Fruit fly (Drosophila melanogaster) whole organism, embryonic: ENCODE results near the gene ppk13.
A peak's percentile ranks its signal among the peaks of the same experiment; 100 is the strongest.

ENCODE experiments used
- Atf6 ChIP-seq: fragments of 200-800 bp; sonication (Bioruptor generic); IDR thresholded peaks from 2 replicates; pipeline ENCODE4 v1.3.6; 2022; ENCODE audit warnings: missing biosample characterization, missing genetic modification characterization
- BEAF-32 ChIP-seq: fragments of 200-800 bp; sonication (Bioruptor generic); optimal IDR thresholded peaks from 3 replicates; lab custom pipeline; 2017; ENCODE audit warnings: missing biosample characterization, missing genetic modification characterization, mild to moderate bottlenecking, moderate library complexity, missing genetic modification reagents
- CG10274 ChIP-seq: fragments of 200-800 bp; sonication (Bioruptor generic); optimal IDR thresholded peaks from 3 replicates; lab custom pipeline; 2017; ENCODE audit warnings: missing biosample characterization, mild to moderate bottlenecking, missing genetic modification characterization
- CG10366 ChIP-seq: fragments of 200-800 bp; sonication (Bioruptor generic); IDR thresholded peaks from 2 replicates; pipeline ENCODE4 v1.3.6; 2022; ENCODE audit warnings: missing biosample characterization, missing genetic modification characterization
- CG11456 ChIP-seq: fragments of 200-800 bp; sonication (Bioruptor generic); IDR thresholded peaks from 3 replicates; pipeline ENCODE4 v1.3.6; 2022; ENCODE audit warnings: missing biosample characterization, missing genetic modification characterization
- CG13123 ChIP-seq: fragments of 200-800 bp; sonication (Bioruptor generic); optimal IDR thresholded peaks from 2 replicates; lab custom pipeline; 2016; ENCODE audit warnings: missing biosample characterization, missing genetic modification characterization
- CG13296 ChIP-seq: fragments of 200-800 bp; sonication (Bioruptor generic); optimal IDR thresholded peaks from 3 replicates; lab custom pipeline; 2018; ENCODE audit warnings: missing biosample characterization, mild to moderate bottlenecking, missing genetic modification characterization
- CG14050 ChIP-seq: fragments of 200-800 bp; sonication (Bioruptor generic); IDR thresholded peaks from 3 replicates; pipeline ENCODE4 v1.3.6; 2022; ENCODE audit warnings: missing biosample characterization, missing genetic modification characterization
- CG14441 ChIP-seq: fragments of 200-800 bp; sonication (Bioruptor generic); IDR thresholded peaks from 2 replicates; pipeline ENCODE4 v1.3.6; 2022; ENCODE audit warnings: missing biosample characterization, missing genetic modification characterization
- CG14667 ChIP-seq: fragments of 200-800 bp; sonication (Bioruptor generic); IDR thresholded peaks from 2 replicates; pipeline ENCODE4 v1.3.6; 2022; ENCODE audit warnings: missing biosample characterization, missing genetic modification characterization
- CG14860 ChIP-seq: fragments of 200-800 bp; sonication (Bioruptor generic); IDR thresholded peaks from 3 replicates; pipeline ENCODE4 v1.3.6; 2022; ENCODE audit warnings: missing biosample characterization, missing genetic modification characterization; ENCODE audit not compliant: partially characterized antibody
- CG14965 ChIP-seq: fragments of 200-800 bp; sonication (Bioruptor generic); optimal IDR thresholded peaks from 2 replicates; lab custom pipeline; 2016; ENCODE audit warnings: missing biosample characterization, missing genetic modification characterization, borderline replicate concordance
- CG15601 ChIP-seq: fragments of 200-800 bp; sonication (Bioruptor generic); optimal IDR thresholded peaks from 3 replicates; lab custom pipeline; 2019; ENCODE audit warnings: missing biosample characterization, mild to moderate bottlenecking, missing genetic modification characterization, moderate library complexity
- CG16815 ChIP-seq: fragments of 200-800 bp; sonication (Bioruptor generic); optimal IDR thresholded peaks from 3 replicates; lab custom pipeline; 2017; ENCODE audit warnings: missing biosample characterization, mild to moderate bottlenecking, missing genetic modification characterization
- CG16863 ChIP-seq: fragments of 200-800 bp; sonication (Bioruptor generic); optimal IDR thresholded peaks from 3 replicates; lab custom pipeline; 2016; ENCODE audit warnings: missing biosample characterization, missing genetic modification characterization
- CG17361 ChIP-seq: fragments of 200-800 bp; sonication (Bioruptor generic); IDR thresholded peaks from 3 replicates; pipeline ENCODE4 v1.3.6; 2022; ENCODE audit warnings: missing biosample characterization, missing genetic modification characterization
- CG18619 ChIP-seq: fragments of 200-800 bp; sonication (Bioruptor generic); optimal IDR thresholded peaks from 3 replicates; lab custom pipeline; 2017; ENCODE audit warnings: missing biosample characterization, mild to moderate bottlenecking, missing genetic modification characterization
- CG2678 ChIP-seq: fragments of 200-800 bp; sonication (Bioruptor generic); optimal IDR thresholded peaks from 3 replicates; lab custom pipeline; 2019; ENCODE audit warnings: missing biosample characterization, mild to moderate bottlenecking, missing genetic modification characterization, moderate library complexity
- CG6272 ChIP-seq: fragments of 200-800 bp; sonication (Bioruptor generic); IDR thresholded peaks from 2 replicates; pipeline ENCODE4 v1.3.6; 2022; ENCODE audit warnings: missing biosample characterization, missing genetic modification characterization
- CG8290 ChIP-seq, 3 experiments: fragments of 200-800 bp; sonication (Bioruptor generic); optimal IDR thresholded peaks; 2 replicates each; lab custom pipeline; 2016 to 2019; ENCODE audit warnings: missing biosample characterization in 3 of 3, missing genetic modification characterization in 3 of 3, mild to moderate bottlenecking in 2 of 3, moderate library complexity in 1 of 3
- CG9609 ChIP-seq: fragments of 200-800 bp; sonication (Bioruptor generic); optimal IDR thresholded peaks from 3 replicates; lab custom pipeline; 2016; ENCODE audit warnings: missing biosample characterization, missing genetic modification characterization
- Dref ChIP-seq: fragments of 200-800 bp; sonication (Bioruptor generic); IDR thresholded peaks from 2 replicates; pipeline ENCODE4 v1.3.6; 2022; ENCODE audit warnings: missing biosample characterization, missing genetic modification characterization
- E2f2 ChIP-seq: fragments of 200-800 bp; sonication (Bioruptor generic); IDR thresholded peaks from 2 replicates; pipeline ENCODE4 v1.3.6; 2022; ENCODE audit warnings: missing biosample characterization, missing genetic modification characterization
- Elba2 ChIP-seq: fragments of 200-800 bp; sonication (Bioruptor generic); optimal IDR thresholded peaks from 3 replicates; lab custom pipeline; 2016; ENCODE audit warnings: missing biosample characterization, missing genetic modification characterization
- Hand ChIP-seq: fragments of 200-800 bp; sonication (Bioruptor generic); optimal IDR thresholded peaks from 2 replicates; lab custom pipeline; 2017; ENCODE audit warnings: mild to moderate bottlenecking, missing biosample characterization, missing genetic modification reagents, missing genetic modification characterization
- Hmr ChIP-seq: fragments of 200-800 bp; sonication (Bioruptor generic); optimal IDR thresholded peaks from 3 replicates; lab custom pipeline; 2017; ENCODE audit warnings: mild to moderate bottlenecking, missing biosample characterization, missing genetic modification reagents, missing genetic modification characterization
- Hsf ChIP-seq: fragments of 200-800 bp; sonication (Bioruptor generic); optimal IDR thresholded peaks from 3 replicates; lab custom pipeline; 2016; ENCODE audit warnings: missing biosample characterization, missing genetic modification characterization
- Meics ChIP-seq: fragments of 200-800 bp; sonication (Bioruptor generic); optimal IDR thresholded peaks from 2 replicates; lab custom pipeline; 2017; ENCODE audit warnings: missing biosample characterization, mild to moderate bottlenecking, missing genetic modification characterization
- NK7.1 ChIP-seq: fragments of 200-800 bp; sonication (Bioruptor generic); optimal IDR thresholded peaks from 3 replicates; lab custom pipeline; 2016; ENCODE audit warnings: missing biosample characterization, missing genetic modification characterization
- NfI ChIP-seq: fragments of 200-800 bp; sonication (Bioruptor generic); optimal IDR thresholded peaks from 3 replicates; lab custom pipeline; 2018; ENCODE audit warnings: missing biosample characterization, mild to moderate bottlenecking, missing genetic modification characterization, moderate library complexity
- Poxn ChIP-seq: fragments of 200-800 bp; sonication (Bioruptor generic); IDR thresholded peaks from 2 replicates; pipeline ENCODE4 v1.3.6; 2022; ENCODE audit warnings: missing biosample characterization, missing genetic modification characterization
- amos ChIP-seq: fragments of 200-800 bp; sonication (Bioruptor generic); IDR thresholded peaks from 2 replicates; pipeline ENCODE4 v1.3.6; 2022; ENCODE audit warnings: missing biosample characterization, missing genetic modification characterization; ENCODE audit not compliant: partially characterized antibody
- ara ChIP-seq: fragments of 200-800 bp; sonication (Bioruptor generic); IDR thresholded peaks from 2 replicates; pipeline ENCODE4 v1.3.6; 2022; ENCODE audit warnings: missing biosample characterization, missing genetic modification characterization
- dati ChIP-seq: fragments of 200-800 bp; sonication (Bioruptor generic); IDR thresholded peaks from 2 replicates; pipeline ENCODE4 v1.3.6; 2022; ENCODE audit warnings: missing biosample characterization, missing genetic modification characterization
- dpn ChIP-seq, 2 experiments: fragments of 200-800 bp; sonication (Bioruptor generic); optimal IDR thresholded peaks; 3 replicates each; lab custom pipeline; 2016; ENCODE audit warnings: missing biosample characterization in 2 of 2, missing genetic modification characterization in 2 of 2
- eve ChIP-seq, 2 experiments: fragments of >200 bp; optimal IDR thresholded peaks; 2 replicates each; lab custom pipeline; 2017; ENCODE audit warnings: missing biosample characterization in 2 of 2, missing genetic modification characterization in 2 of 2
- ewg ChIP-seq: fragments of 200-800 bp; sonication (Bioruptor generic); optimal IDR thresholded peaks from 3 replicates; lab custom pipeline; 2017; ENCODE audit warnings: mild to moderate bottlenecking, missing biosample characterization, missing genetic modification reagents, missing genetic modification characterization
- gsb ChIP-seq: fragments of 200-800 bp; sonication (Bioruptor generic); IDR thresholded peaks from 2 replicates; pipeline ENCODE4 v1.3.6; 2022; ENCODE audit warnings: missing biosample characterization, missing genetic modification characterization
- knrl ChIP-seq: fragments of 200-800 bp; sonication (Bioruptor generic); IDR thresholded peaks from 3 replicates; pipeline ENCODE4 v1.3.6; 2022; ENCODE audit warnings: missing biosample characterization, missing genetic modification characterization; ENCODE audit not compliant: partially characterized antibody
- lab ChIP-seq: fragments of 200-800 bp; sonication (Bioruptor generic); optimal IDR thresholded peaks from 3 replicates; lab custom pipeline; 2017; ENCODE audit warnings: missing biosample characterization, missing genetic modification characterization, mild to moderate bottlenecking, moderate library complexity, missing genetic modification reagents
- mam ChIP-seq: fragments of 200-800 bp; sonication (Bioruptor generic); optimal IDR thresholded peaks from 3 replicates; lab custom pipeline; 2016; ENCODE audit warnings: missing biosample characterization, missing genetic modification characterization
- nerfin-1 ChIP-seq: fragments of 200-800 bp; sonication (Bioruptor generic); optimal IDR thresholded peaks from 3 replicates; lab custom pipeline; 2019; ENCODE audit warnings: missing biosample characterization, mild to moderate bottlenecking, missing genetic modification characterization, moderate library complexity
- phol ChIP-seq: fragments of 200-800 bp; sonication (Bioruptor generic); optimal IDR thresholded peaks from 3 replicates; lab custom pipeline; 2018; ENCODE audit warnings: missing biosample characterization, mild to moderate bottlenecking, missing genetic modification characterization, moderate library complexity
- sens ChIP-seq: fragments of 200-800 bp; sonication (Bioruptor generic); peaks from one replicate; lab custom pipeline; 2016; ENCODE audit warnings: missing biosample characterization, missing genetic modification characterization
- shn ChIP-seq: fragments of 200-800 bp; sonication (Bioruptor generic); optimal IDR thresholded peaks from 3 replicates; lab custom pipeline; 2016; ENCODE audit warnings: missing biosample characterization, missing genetic modification characterization
- sima ChIP-seq: fragments of 200-800 bp; sonication (Bioruptor generic); optimal IDR thresholded peaks from 2 replicates; lab custom pipeline; 2016; ENCODE audit warnings: missing biosample characterization, missing genetic modification characterization
- sna ChIP-seq: fragments of 200-800 bp; sonication (Bioruptor generic); IDR thresholded peaks from 2 replicates; pipeline ENCODE4 v1.3.6; 2022; ENCODE audit warnings: missing biosample characterization, missing genetic modification characterization; ENCODE audit not compliant: partially characterized antibody
- tll ChIP-seq, 2 experiments: fragments of 200-800 bp in 1 of 2; fragments of >200 bp in 1 of 2; sonication (Bioruptor generic) in 1 of 2; optimal IDR thresholded peaks; 2 replicates each; lab custom pipeline; 2017 to 2019; ENCODE audit warnings: missing biosample characterization in 2 of 2, missing genetic modification characterization in 2 of 2, mild to moderate bottlenecking in 1 of 2, moderate library complexity in 1 of 2
- tna ChIP-seq: fragments of 200-800 bp; sonication (Bioruptor generic); IDR thresholded peaks from 2 replicates; pipeline ENCODE4 v1.3.6; 2022; ENCODE audit warnings: missing biosample characterization, missing genetic modification characterization; ENCODE audit not compliant: partially characterized antibody
- unc-4 ChIP-seq: fragments of 200-800 bp; sonication (Bioruptor generic); IDR thresholded peaks from 2 replicates; pipeline ENCODE4 v1.3.6; 2022; ENCODE audit warnings: missing biosample characterization, missing genetic modification characterization; ENCODE audit not compliant: partially characterized antibody

ppk13 gene

dm6 chr2L:21104326-21104725 is 15.8 kb upstream of the ppk13 start, which contains the start of the genes CG46307 and Nhe2 (continued):
- TF ChIP-seq dpn (GFP tag; optimal IDR thresholded peaks at IDR 0.05; lab: Kevin White, UChicago) (no peak), Atf6 (GFP tag; lab: Robert Waterston, UW) (no peak), CG8290 (GFP tag; optimal IDR thresholded peaks at IDR 0.05; lab: Kevin White, UChicago) (no peak), CG8290 (tag; optimal IDR thresholded peaks at IDR 0.05; lab: Kevin White, UChicago) (peak in 1 of 2 experiments; percentile 31), Hmr (peak; percentile 25), CG13296 (GFP tag; lab: Kevin White, UChicago) (no peak), CG14667 (no peak), CG16815 (no peak), Meics (GFP tag; lab: Kevin White, UChicago) (peak; percentile 1), sna (GFP tag; lab: Robert Waterston, UW) (no peak), CG13123 (GFP tag; lab: Kevin White, UChicago) (no peak), ewg (GFP tag; lab: Kevin White, UChicago) (no peak), BEAF-32 (peak; percentile 21), CG14441 (GFP tag; lab: Robert Waterston, UW) (no peak), tna (0 out of 2 replicates have a peak, but pooled peaks have one; percentile 21), Hsf (GFP tag; lab: Kevin White, UChicago) (no peak), mam (GFP tag; lab: Kevin White, UChicago) (no peak), CG2678 (tag; lab: Kevin White, UChicago) (no peak), eve (GFP tag; optimal IDR thresholded peaks at IDR 0.05; lab: Kevin White, UChicago) (no peak), phol (tag; lab: Kevin White, UChicago) (peak; percentile 10), gsb (GFP tag; lab: Robert Waterston, UW) (no peak), CG16863 (GFP tag; lab: Kevin White, UChicago) (no peak), tll (GFP tag; optimal IDR thresholded peaks at IDR 0.05; lab: Kevin White, UChicago) (no peak), nerfin-1 (tag; lab: Kevin White, UChicago) (peak; percentile 5), CG6272 (no peak), Poxn (GFP tag; lab: Robert Waterston, UW) (no peak), unc-4 (GFP tag; lab: Robert Waterston, UW) (no peak), NfI (GFP tag; lab: Kevin White, UChicago) (no peak), CG18619 (no peak), CG11456 (no peak), ara (GFP tag; lab: Robert Waterston, UW) (no peak), lab (GFP tag; lab: Kevin White, UChicago) (no peak), CG10366 (no peak), CG14965 (GFP tag; lab: Kevin White, UChicago) (no peak), CG14860 (GFP tag; lab: Robert Waterston, UW) (no peak), Elba2 (no peak), CG9609 (GFP tag; lab: Kevin White, UChicago) (no peak), CG17361 (GFP tag; lab: Robert Waterston, UW) (peak; percentile 20; the same call in 1 of the 3 replicates), Dref (GFP tag; lab: Robert Waterston, UW) (0 out of 2 replicates have a peak, but pooled peaks have one; percentile 57), CG14050 (no peak), dati (GFP tag; lab: Robert Waterston, UW) (no peak), CG15601 (tag; lab: Kevin White, UChicago) (no peak), shn (GFP tag; lab: Kevin White, UChicago) (no peak), amos (peak; percentile 38; the same call in 1 of the 2 replicates), Hand (no peak), E2f2 (GFP tag; lab: Robert Waterston, UW) (peak; percentile 8; the same call in 1 of the 2 replicates), NK7.1 (GFP tag; lab: Kevin White, UChicago) (no peak), sens (GFP tag; lab: Kevin White, UChicago) (peak; percentile 78), sima (GFP tag; lab: Kevin White, UChicago) (no peak), knrl (GFP tag; lab: Robert Waterston, UW) (no peak), CG10274 (GFP tag; lab: Kevin White, UChicago) (no peak)
